Fruit fly (Drosophila melanogaster): Measurements from ENCODE around the gene CG44362.

- TF ChIP-seq Myc (optimal IDR thresholded peaks at IDR 0.05) (no peak), psq (optimal IDR thresholded peaks at IDR 0.05) (no peak), h (optimal IDR thresholded peaks at IDR 0.05) (no peak)
Observed at dm6 chr3L:11428390-11428789, 31.0 kb downstream of the CG44362 start.

Measured in Kc167 (cell line).